Worm (Caenorhabditis elegans) whole organism, mixed stage, embryonic: ENCODE data around the gene F32G8.3.

Experiments
- blmp-1 ChIP-seq: fragments of 150-350 bp; optimal IDR thresholded peaks from 2 replicates; lab custom pipeline; 2014; ENCODE audit warnings: missing biosample characterization, missing genetic modification characterization
- ceh-43 ChIP-seq: fragments of 200-800 bp; sonication (Bioruptor generic); optimal IDR thresholded peaks from 2 replicates; lab custom pipeline; 2018; ENCODE audit warnings: mild to moderate bottlenecking, missing genetic modification characterization, moderate library complexity, missing compliant biosample characterization
- ceh-83 ChIP-seq: fragments of 200-800 bp; sonication (Bioruptor generic); optimal IDR thresholded peaks from 2 replicates; lab custom pipeline; 2018; ENCODE audit warnings: mild to moderate bottlenecking, missing genetic modification characterization, missing compliant biosample characterization
- lin-13 ChIP-seq: fragments of 150-350 bp; optimal IDR thresholded peaks from 2 replicates; lab custom pipeline; 2014; ENCODE audit warnings: missing biosample characterization, missing genetic modification characterization
- lsy-2 ChIP-seq: fragments of 150-350 bp; optimal IDR thresholded peaks from 2 replicates; lab custom pipeline; 2014; ENCODE audit warnings: missing biosample characterization, missing genetic modification characterization
- mep-1 ChIP-seq: fragments of 150-350 bp; optimal IDR thresholded peaks from 2 replicates; lab custom pipeline; 2017; ENCODE audit warnings: missing biosample characterization, missing genetic modification reagents, missing genetic modification characterization, inconsistent platforms
- mls-2 ChIP-seq: sonication (generic microtip); optimal IDR thresholded peaks from 2 replicates; lab custom pipeline; 2016; ENCODE audit warnings: mild to moderate bottlenecking, missing genetic modification characterization, moderate library complexity, missing compliant biosample characterization
- nhr-2 ChIP-seq: fragments of 150-350 bp; optimal IDR thresholded peaks from 2 replicates; lab custom pipeline; 2014; ENCODE audit warnings: missing biosample characterization, missing genetic modification characterization
- nhr-237 ChIP-seq: fragments of 150-350 bp; optimal IDR thresholded peaks from 2 replicates; lab custom pipeline; 2014; ENCODE audit warnings: missing biosample characterization, missing genetic modification characterization
- nhr-28 ChIP-seq: fragments of 150-350 bp; optimal IDR thresholded peaks from 2 replicates; lab custom pipeline; 2014; ENCODE audit warnings: missing biosample characterization, missing genetic modification characterization
- pha-4 ChIP-seq: fragments of 150-350 bp; optimal IDR thresholded peaks from 2 replicates; lab custom pipeline; 2018; ENCODE audit warnings: missing biosample characterization, missing genetic modification reagents, missing genetic modification characterization
- sptf-1 ChIP-seq: sonication (generic microtip); optimal IDR thresholded peaks from 2 replicates; lab custom pipeline; 2017; ENCODE audit warnings: mild to moderate bottlenecking, missing genetic modification characterization, moderate library complexity, missing compliant biosample characterization
- tbx-8 ChIP-seq: fragments of 200-800 bp; sonication (Bioruptor generic); optimal IDR thresholded peaks from 2 replicates; lab custom pipeline; 2018; ENCODE audit warnings: mild to moderate bottlenecking, missing genetic modification characterization, moderate library complexity, missing compliant biosample characterization
- ztf-11 ChIP-seq: fragments of 150-350 bp; optimal IDR thresholded peaks from 2 replicates; lab custom pipeline; 2014; ENCODE audit warnings: missing biosample characterization, missing genetic modification characterization

F32G8.3 gene

DNA sequence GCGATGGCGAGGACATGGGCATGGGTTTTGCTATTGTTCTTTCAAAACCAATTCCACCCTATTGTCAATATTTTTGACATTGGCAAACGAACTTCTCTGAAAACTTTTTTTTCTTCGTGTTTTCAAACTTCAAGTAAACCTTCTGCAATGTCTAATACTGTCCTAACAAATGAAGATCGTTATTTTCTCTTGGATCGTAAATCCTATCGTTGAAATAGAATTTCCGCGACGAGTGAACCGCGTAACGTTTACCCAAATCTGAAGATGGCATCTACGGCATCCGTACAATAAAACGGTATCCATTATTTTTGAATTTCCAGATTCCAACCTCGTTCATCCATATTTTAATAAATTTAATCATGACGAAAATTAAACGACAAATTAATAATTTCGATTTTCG lies 49.6 kb downstream of the F32G8.3 start, which contains the start of gene C35A5.5:
Gene C35A5.5 (plus strand): TSS at position 301 of the 400 bp plus-strand sequence.
- TF ChIP-seq nhr-28 (tag; lab: Kevin White, UChicago) (no peak), lsy-2 (tag; lab: Kevin White, UChicago) (no peak), blmp-1 (tag; lab: Kevin White, UChicago) (no peak), ceh-83 (GFP tag; lab: Kevin White, UChicago) (no peak), sptf-1 (tag; lab: Kevin White, UChicago) (no peak), lin-13 (tag; lab: Kevin White, UChicago) (no peak), ceh-43 (GFP tag; lab: Kevin White, UChicago) (no peak), nhr-2 (tag; lab: Kevin White, UChicago) (no peak), tbx-8 (GFP tag; lab: Kevin White, UChicago) (no peak), mls-2 (tag; lab: Kevin White, UChicago) (no peak), ztf-11 (no peak), pha-4 (no peak), nhr-237 (tag; lab: Kevin White, UChicago) (no peak), mep-1 (tag; lab: Kevin White, UChicago) (no peak)
